Fruit fly (Drosophila melanogaster) whole organism, embryonic: ENCODE data around the gene fz.

Source experiments
- Antp ChIP-seq: fragments of 200-800 bp; sonication (Bioruptor generic); optimal IDR thresholded peaks from 3 replicates; lab custom pipeline; 2016; ENCODE audit warnings: missing biosample characterization, missing genetic modification characterization
- C15 ChIP-seq: fragments of 200-800 bp; sonication (Bioruptor generic); IDR thresholded peaks from 3 replicates; pipeline ENCODE4 v1.3.6; 2022; ENCODE audit warnings: missing biosample characterization, missing genetic modification characterization
- CG10274 ChIP-seq: fragments of 200-800 bp; sonication (Bioruptor generic); optimal IDR thresholded peaks from 3 replicates; lab custom pipeline; 2017; ENCODE audit warnings: missing biosample characterization, mild to moderate bottlenecking, missing genetic modification characterization
- CG10366 ChIP-seq: fragments of 200-800 bp; sonication (Bioruptor generic); IDR thresholded peaks from 2 replicates; pipeline ENCODE4 v1.3.6; 2022; ENCODE audit warnings: missing biosample characterization, missing genetic modification characterization
- CG10959 ChIP-seq: fragments of 200-800 bp; sonication (Bioruptor generic); IDR thresholded peaks from 2 replicates; pipeline ENCODE4 v1.3.6; 2022; ENCODE audit warnings: missing biosample characterization, missing genetic modification characterization
- CG11695 ChIP-seq: fragments of 200-800 bp; sonication (Bioruptor generic); IDR thresholded peaks from 3 replicates; pipeline ENCODE4 v1.3.6; 2022; ENCODE audit warnings: missing biosample characterization, missing genetic modification characterization
- CG11696 ChIP-seq: fragments of 200-800 bp; sonication (Bioruptor generic); IDR thresholded peaks from 2 replicates; pipeline ENCODE4 v1.3.6; 2022; ENCODE audit warnings: missing biosample characterization, missing genetic modification characterization
- CG12104 ChIP-seq: fragments of 200-800 bp; sonication (Bioruptor generic); optimal IDR thresholded peaks from 3 replicates; lab custom pipeline; 2016; ENCODE audit warnings: missing biosample characterization, missing genetic modification characterization
- CG12219 ChIP-seq: fragments of 200-800 bp; sonication (Bioruptor generic); optimal IDR thresholded peaks from 3 replicates; lab custom pipeline; 2018; ENCODE audit warnings: missing biosample characterization, mild to moderate bottlenecking, missing genetic modification characterization
- CG15269 ChIP-seq: fragments of 200-800 bp; sonication (Bioruptor generic); optimal IDR thresholded peaks from 2 replicates; lab custom pipeline; 2018; ENCODE audit warnings: missing biosample characterization, mild to moderate bottlenecking, missing genetic modification characterization, moderate library complexity
- CG17186 ChIP-seq: fragments of 200-800 bp; sonication (Bioruptor generic); optimal IDR thresholded peaks from 3 replicates; lab custom pipeline; 2017; ENCODE audit warnings: missing biosample characterization, missing genetic modification reagents, missing genetic modification characterization
- CG2199 ChIP-seq: fragments of 200-800 bp; sonication (Bioruptor generic); IDR thresholded peaks from 3 replicates; pipeline ENCODE4 v1.3.6; 2022; ENCODE audit warnings: missing biosample characterization, missing genetic modification characterization
- CG3281 ChIP-seq: fragments of 200-800 bp; sonication (Bioruptor generic); optimal IDR thresholded peaks from 3 replicates; lab custom pipeline; 2017; ENCODE audit warnings: missing biosample characterization, mild to moderate bottlenecking, missing genetic modification characterization
- CG43689 ChIP-seq: fragments of 200-800 bp; sonication (Bioruptor generic); IDR thresholded peaks from 2 replicates; pipeline ENCODE4 v1.3.6; 2022; ENCODE audit warnings: missing biosample characterization, missing genetic modification characterization
- CG6854 ChIP-seq: fragments of 200-800 bp; sonication (Bioruptor generic); optimal IDR thresholded peaks from 3 replicates; lab custom pipeline; 2017; ENCODE audit warnings: missing biosample characterization, mild to moderate bottlenecking, missing genetic modification characterization
- CG7556 ChIP-seq: fragments of 200-800 bp; sonication (Bioruptor generic); optimal IDR thresholded peaks from 2 replicates; lab custom pipeline; 2017; ENCODE audit warnings: missing biosample characterization, mild to moderate bottlenecking, missing genetic modification characterization
- CG7786 ChIP-seq: fragments of 200-800 bp; sonication (Bioruptor generic); optimal IDR thresholded peaks from 2 replicates; lab custom pipeline; 2016; ENCODE audit warnings: missing biosample characterization, missing genetic modification characterization
- CG8388 ChIP-seq: fragments of 200-800 bp; sonication (Bioruptor generic); optimal IDR thresholded peaks from 2 replicates; lab custom pipeline; 2019; ENCODE audit warnings: missing biosample characterization, mild to moderate bottlenecking, missing genetic modification characterization, moderate library complexity
- CG9727 ChIP-seq: fragments of 200-800 bp; sonication (Bioruptor generic); optimal IDR thresholded peaks from 3 replicates; lab custom pipeline; 2017; ENCODE audit warnings: missing biosample characterization, mild to moderate bottlenecking, missing genetic modification characterization
- CG9932 ChIP-seq: fragments of 200-800 bp; sonication (Bioruptor generic); IDR thresholded peaks from 2 replicates; pipeline ENCODE4 v1.3.6; 2022; ENCODE audit warnings: missing biosample characterization, missing genetic modification characterization
- Dbx ChIP-seq: fragments of 200-800 bp; sonication (Bioruptor generic); IDR thresholded peaks from 3 replicates; pipeline ENCODE4 v1.3.6; 2022; ENCODE audit warnings: missing biosample characterization, missing genetic modification characterization
- Ets65A ChIP-seq: fragments of 200-800 bp; sonication (Bioruptor generic); peaks from one replicate; lab custom pipeline; 2016; ENCODE audit warnings: missing biosample characterization, missing genetic modification characterization
- HLH4C ChIP-seq: fragments of 200-800 bp; sonication (Bioruptor generic); IDR thresholded peaks from 3 replicates; pipeline ENCODE4 v1.3.6; 2022; ENCODE audit warnings: missing biosample characterization, missing genetic modification characterization; ENCODE audit not compliant: partially characterized antibody
- Hmx ChIP-seq: fragments of 200-800 bp; sonication (Bioruptor generic); optimal IDR thresholded peaks from 2 replicates; lab custom pipeline; 2016; ENCODE audit warnings: missing biosample characterization, missing genetic modification characterization
- Mes4 ChIP-seq: fragments of 200-800 bp; sonication (Bioruptor generic); optimal IDR thresholded peaks from 2 replicates; lab custom pipeline; 2016; ENCODE audit warnings: missing biosample characterization, missing genetic modification characterization
- Nf-YC ChIP-seq: fragments of 200-800 bp; optimal IDR thresholded peaks from 3 replicates; lab custom pipeline; 2019; ENCODE audit warnings: missing biosample characterization, mild to moderate bottlenecking, missing genetic modification characterization, moderate library complexity
- Oaz ChIP-seq: fragments of 200-800 bp; sonication (Bioruptor generic); IDR thresholded peaks from 2 replicates; pipeline ENCODE4 v1.3.6; 2022; ENCODE audit warnings: missing biosample characterization, missing genetic modification characterization
- Rfx ChIP-seq: fragments of 200-800 bp; sonication (Bioruptor generic); IDR thresholded peaks from 2 replicates; pipeline ENCODE4 v1.3.6; 2022; ENCODE audit warnings: missing biosample characterization, missing genetic modification characterization
- Stat92E ChIP-seq, 3 experiments: fragments of >200 bp in 2 of 3; fragments of 200-800 bp in 1 of 3; sonication (Bioruptor generic) in 1 of 3; optimal IDR thresholded peaks; 2 replicates each; lab custom pipeline; 2017 to 2019; ENCODE audit warnings: missing biosample characterization in 3 of 3, missing genetic modification characterization in 3 of 3, mild to moderate bottlenecking in 1 of 3, moderate library complexity in 1 of 3
- ac ChIP-seq: fragments of 200-800 bp; sonication (Bioruptor generic); optimal IDR thresholded peaks from 3 replicates; lab custom pipeline; 2017; ENCODE audit warnings: missing biosample characterization, mild to moderate bottlenecking, missing genetic modification characterization
- br ChIP-seq: fragments of >200 bp; optimal IDR thresholded peaks from 2 replicates; lab custom pipeline; 2017
- chif ChIP-seq, 2 experiments: fragments of 200-800 bp; sonication (Bioruptor generic); optimal IDR thresholded peaks; 3 replicates each; lab custom pipeline; 2016; ENCODE audit warnings: missing biosample characterization in 2 of 2, missing genetic modification characterization in 2 of 2
- crp ChIP-seq, 2 experiments: fragments of 200-800 bp; sonication (Bioruptor generic); optimal IDR thresholded peaks; 2 replicates in 1 of 2; 3 replicates in 1 of 2; lab custom pipeline; 2017; ENCODE audit warnings: missing biosample characterization in 2 of 2, missing genetic modification characterization in 2 of 2, mild to moderate bottlenecking in 1 of 2, moderate library complexity in 1 of 2
- dmrt99B ChIP-seq: fragments of 200-800 bp; sonication (Bioruptor generic); optimal IDR thresholded peaks from 2 replicates; lab custom pipeline; 2018; ENCODE audit warnings: missing biosample characterization, mild to moderate bottlenecking, missing genetic modification characterization, moderate library complexity
- en ChIP-seq: fragments of 200-800 bp; sonication (Bioruptor generic); optimal IDR thresholded peaks from 2 replicates; lab custom pipeline; 2016; ENCODE audit warnings: missing biosample characterization, missing genetic modification characterization
- gsb ChIP-seq: fragments of 200-800 bp; sonication (Bioruptor generic); IDR thresholded peaks from 2 replicates; pipeline ENCODE4 v1.3.6; 2022; ENCODE audit warnings: missing biosample characterization, missing genetic modification characterization
- gsb-n ChIP-seq: fragments of 200-800 bp; sonication (Bioruptor generic); optimal IDR thresholded peaks from 3 replicates; lab custom pipeline; 2018; ENCODE audit warnings: missing biosample characterization, mild to moderate bottlenecking, missing genetic modification characterization
- lola ChIP-seq, 3 experiments: fragments of >200 bp in 2 of 3; fragments of 200-800 bp in 1 of 3; sonication (Bioruptor generic) in 1 of 3; optimal IDR thresholded peaks; 2 replicates each; lab custom pipeline; 2017 to 2019; ENCODE audit warnings: missing biosample characterization in 3 of 3, missing genetic modification characterization in 3 of 3, mild to moderate bottlenecking in 1 of 3, moderate library complexity in 1 of 3
- mirr ChIP-seq: fragments of 200-800 bp; sonication (Bioruptor generic); optimal IDR thresholded peaks from 3 replicates; lab custom pipeline; 2018; ENCODE audit warnings: missing biosample characterization, mild to moderate bottlenecking, missing genetic modification characterization
- nerfin-1 ChIP-seq: fragments of 200-800 bp; sonication (Bioruptor generic); optimal IDR thresholded peaks from 3 replicates; lab custom pipeline; 2019; ENCODE audit warnings: missing biosample characterization, mild to moderate bottlenecking, missing genetic modification characterization, moderate library complexity
- pb ChIP-seq: fragments of 200-800 bp; sonication (Bioruptor generic); optimal IDR thresholded peaks from 3 replicates; lab custom pipeline; 2016; ENCODE audit warnings: missing biosample characterization, missing genetic modification characterization
- peb ChIP-seq: fragments of 200-800 bp; sonication (Bioruptor generic); IDR thresholded peaks from 2 replicates; pipeline ENCODE4 v1.3.6; 2022; ENCODE audit warnings: missing biosample characterization, missing genetic modification characterization
- prd ChIP-seq, 3 experiments: fragments of >200 bp in 2 of 3; fragments of 200-800 bp in 1 of 3; sonication (Bioruptor generic) in 1 of 3; optimal IDR thresholded peaks in 2 of 3; IDR thresholded peaks in 1 of 3; 2 replicates in 2 of 3; 3 replicates in 1 of 3; pipeline versions ENCODE4 v1.3.6 to Lab custom; 2017 to 2022; ENCODE audit warnings: missing biosample characterization in 1 of 3, missing genetic modification characterization in 1 of 3
- sima ChIP-seq: fragments of 200-800 bp; sonication (Bioruptor generic); optimal IDR thresholded peaks from 2 replicates; lab custom pipeline; 2016; ENCODE audit warnings: missing biosample characterization, missing genetic modification characterization
- slbo ChIP-seq: fragments of 200-800 bp; sonication (Bioruptor generic); IDR thresholded peaks from 2 replicates; pipeline ENCODE4 v1.3.6; 2022; ENCODE audit warnings: missing biosample characterization, missing genetic modification characterization
- tap ChIP-seq: fragments of 200-800 bp; optimal IDR thresholded peaks from 3 replicates; lab custom pipeline; 2019; ENCODE audit warnings: missing biosample characterization, mild to moderate bottlenecking, missing genetic modification characterization, moderate library complexity
- tgo ChIP-seq: fragments of 200-800 bp; sonication (Bioruptor generic); IDR thresholded peaks from 3 replicates; pipeline ENCODE4 v1.3.6; 2022; ENCODE audit warnings: missing biosample characterization, missing genetic modification characterization
- tna ChIP-seq: fragments of 200-800 bp; sonication (Bioruptor generic); IDR thresholded peaks from 2 replicates; pipeline ENCODE4 v1.3.6; 2022; ENCODE audit warnings: missing biosample characterization, missing genetic modification characterization; ENCODE audit not compliant: partially characterized antibody
- unc-4 ChIP-seq: fragments of 200-800 bp; sonication (Bioruptor generic); IDR thresholded peaks from 2 replicates; pipeline ENCODE4 v1.3.6; 2022; ENCODE audit warnings: missing biosample characterization, missing genetic modification characterization; ENCODE audit not compliant: partially characterized antibody
- zen2 ChIP-seq: fragments of 200-800 bp; sonication (Bioruptor generic); IDR thresholded peaks from 3 replicates; pipeline ENCODE4 v1.3.6; 2022; ENCODE audit warnings: missing biosample characterization, missing genetic modification characterization; ENCODE audit not compliant: partially characterized antibody

fz gene

DNA sequence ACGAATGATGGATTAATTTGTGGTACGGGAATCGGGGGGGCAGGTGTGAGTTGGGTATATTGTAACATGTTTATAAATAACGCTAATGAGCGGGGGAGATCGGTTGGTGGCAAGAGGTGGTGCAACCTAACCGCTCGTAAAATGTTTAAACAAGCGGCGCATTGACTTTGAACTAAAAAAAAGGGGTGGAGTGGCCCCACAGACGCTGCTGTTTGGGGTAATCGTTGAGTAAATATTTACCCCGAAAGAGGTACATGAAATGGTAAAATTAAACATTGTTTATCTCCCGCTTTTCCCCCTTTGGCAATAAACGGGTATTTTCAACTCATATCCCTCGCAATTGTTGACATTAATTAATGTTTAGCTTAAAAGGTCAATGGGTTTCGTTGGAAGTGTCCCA lies 92.0 kb downstream of the fz start (continued):
- TF ChIP-seq CG10366 (GFP tag; lab: Robert Waterston, UW) (peak; percentile 16; the same call in 1 of the 2 replicates), slbo (0 out of 2 replicates have a peak, but pooled peaks have one; percentile 10), C15 (no peak), CG12219 (GFP tag; lab: Kevin White, UChicago) (peak; percentile 80), Hmx (no peak), Ets65A (GFP tag; lab: Kevin White, UChicago) (no peak), CG7556 (GFP tag; lab: Kevin White, UChicago) (peak; percentile 46), lola (GFP tag; optimal IDR thresholded peaks at IDR 0.05; lab: Kevin White, UChicago) (peak in 1 of 3 experiments; percentile 68), HLH4C (GFP tag; lab: Robert Waterston, UW) (no peak), crp (GFP tag; optimal IDR thresholded peaks at IDR 0.05; lab: Kevin White, UChicago) (peak in 1 of 2 experiments; percentile 10), CG43689 (GFP tag; lab: Robert Waterston, UW) (no peak), gsb-n (peak; percentile 79), tna (no peak), prd (optimal IDR thresholded peaks at IDR 0.05; lab: Kevin White, UChicago) (no peak), prd (GFP tag; IDR thresholded peaks at IDR 0.05; lab: Robert Waterston, UW) (no peak), nerfin-1 (tag; lab: Kevin White, UChicago) (peak; percentile 72), chif (GFP tag; optimal IDR thresholded peaks at IDR 0.05; lab: Kevin White, UChicago) (no peak), CG10959 (GFP tag; lab: Robert Waterston, UW) (no peak), Antp (peak; percentile 2), mirr (GFP tag; lab: Kevin White, UChicago) (peak; percentile 26), tgo (GFP tag; lab: Robert Waterston, UW) (no peak), sima (GFP tag; lab: Kevin White, UChicago) (no peak), CG7786 (no peak), CG15269 (tag; lab: Kevin White, UChicago) (peak; percentile 39), CG3281 (peak; percentile 48), CG10274 (GFP tag; lab: Kevin White, UChicago) (peak; percentile 34), en (GFP tag; lab: Kevin White, UChicago) (peak; percentile 23), CG8388 (GFP tag; lab: Kevin White, UChicago) (peak; percentile 49), br (no peak), Rfx (GFP tag; lab: Robert Waterston, UW) (no peak), CG9727 (GFP tag; lab: Kevin White, UChicago) (peak; percentile 41), Mes4 (GFP tag; lab: Kevin White, UChicago) (peak; percentile 39), CG11696 (GFP tag; lab: Robert Waterston, UW) (no peak), Oaz (GFP tag; lab: Robert Waterston, UW) (no peak), CG2199 (GFP tag; lab: Robert Waterston, UW) (0 out of 3 replicates have a peak, but pooled peaks have one; percentile 57), gsb (GFP tag; lab: Robert Waterston, UW) (no peak), CG11695 (GFP tag; lab: Robert Waterston, UW) (0 out of 3 replicates have a peak, but pooled peaks have one; percentile 32), peb (no peak), Nf-YC (peak; percentile 31), zen2 (GFP tag; lab: Robert Waterston, UW) (no peak), unc-4 (GFP tag; lab: Robert Waterston, UW) (no peak), pb (GFP tag; lab: Kevin White, UChicago) (peak; percentile 29), CG17186 (GFP tag; lab: Kevin White, UChicago) (peak; percentile 33), ac (GFP tag; lab: Kevin White, UChicago) (peak; percentile 68), dmrt99B (tag; lab: Kevin White, UChicago) (peak; percentile 70), Dbx (GFP tag; lab: Robert Waterston, UW) (no peak), tap (tag; lab: Kevin White, UChicago) (peak; percentile 56), CG9932 (no peak), CG6854 (GFP tag; lab: Kevin White, UChicago) (peak; percentile 2), CG12104 (peak; percentile 32), Stat92E (GFP tag; optimal IDR thresholded peaks at IDR 0.05; lab: Kevin White, UChicago) (peak in 1 of 3 experiments; percentile 4)
